Worm (Caenorhabditis elegans) whole organism, young adult: ENCODE measurements around the gene Y70C5A.2.

Experiments
- B0336.3 ChIP-seq: fragments of 200-800 bp; sonication (Bioruptor generic); IDR thresholded peaks from 2 replicates; pipeline ENCODE4 v1.3.6; 2022; ENCODE audit warnings: missing genetic modification characterization, missing compliant biosample characterization
- C06A6.2 ChIP-seq: fragments of 200-800 bp; sonication (Bioruptor generic); conservative IDR thresholded peaks from 2 replicates; pipeline ENCODE4 v1.3.6; 2022; ENCODE audit warnings: missing genetic modification characterization, missing compliant biosample characterization
- F22D6.2 ChIP-seq: sonication (generic microtip); optimal IDR thresholded peaks from 2 replicates; lab custom pipeline; 2016; ENCODE audit warnings: mild to moderate bottlenecking, missing genetic modification characterization, missing compliant biosample characterization
- F23B12.7 ChIP-seq: sonication (generic microtip); optimal IDR thresholded peaks from 2 replicates; lab custom pipeline; 2017; ENCODE audit warnings: missing genetic modification characterization, mild to moderate bottlenecking, missing compliant biosample characterization, antibody characterized with exemption, moderate library complexity; ENCODE audit not compliant: insufficient read depth
- F33H1.4 ChIP-seq: fragments of 200-800 bp; sonication (Bioruptor generic); IDR thresholded peaks from 2 replicates; pipeline ENCODE4 v1.3.6; 2022; ENCODE audit warnings: missing genetic modification reagents, missing genetic modification characterization, missing compliant biosample characterization
- F37B4.10 ChIP-seq: fragments of 200-800 bp; sonication (Bioruptor generic); IDR thresholded peaks from 2 replicates; pipeline ENCODE4 v1.3.6; 2022; ENCODE audit warnings: missing genetic modification characterization, missing compliant biosample characterization
- F52B5.7 ChIP-seq: sonication (generic microtip); optimal IDR thresholded peaks from 2 replicates; lab custom pipeline; 2016; ENCODE audit warnings: mild to moderate bottlenecking, missing genetic modification characterization, missing compliant biosample characterization
- Y53G8AR.9 ChIP-seq: fragments of 200-800 bp; sonication (Bioruptor generic); conservative IDR thresholded peaks from 2 replicates; pipeline ENCODE4 v1.3.6; 2022; ENCODE audit warnings: missing genetic modification reagents, missing genetic modification characterization, missing compliant biosample characterization
- Y56A3A.18 ChIP-seq: fragments of 200-800 bp; sonication (Bioruptor generic); IDR thresholded peaks from 2 replicates; pipeline ENCODE4 v1.3.6; 2022; ENCODE audit warnings: missing genetic modification reagents, missing genetic modification characterization, missing compliant biosample characterization
- Y67H2A.10 ChIP-seq: fragments of 200-800 bp; sonication (Bioruptor generic); conservative IDR thresholded peaks from 2 replicates; pipeline ENCODE4 v1.3.6; 2022; ENCODE audit warnings: missing genetic modification reagents, missing genetic modification characterization, missing compliant biosample characterization
- Y79H2A.3 ChIP-seq: fragments of 200-800 bp; sonication (Bioruptor generic); conservative IDR thresholded peaks from 2 replicates; pipeline ENCODE4 v1.3.6; 2022; ENCODE audit warnings: missing genetic modification reagents, missing genetic modification characterization, missing compliant biosample characterization
- Y95B8A.8 ChIP-seq: fragments of 200-800 bp; sonication (Bioruptor generic); IDR thresholded peaks from 2 replicates; pipeline ENCODE4 v1.3.6; 2022; ENCODE audit warnings: missing genetic modification reagents, missing genetic modification characterization, missing compliant biosample characterization
- ZK185.1 ChIP-seq: sonication (generic microtip); optimal IDR thresholded peaks from 2 replicates; lab custom pipeline; 2016; ENCODE audit warnings: mild to moderate bottlenecking, missing genetic modification characterization, missing compliant biosample characterization; ENCODE audit not compliant: poor library complexity, severe bottlenecking
- aptf-3 ChIP-seq: fragments of 200-800 bp; sonication (Bioruptor generic); IDR thresholded peaks from 2 replicates; pipeline ENCODE4 v1.3.6; 2022; ENCODE audit warnings: missing genetic modification characterization, missing compliant biosample characterization
- atf-7 ChIP-seq: sonication (generic microtip); optimal IDR thresholded peaks from 2 replicates; lab custom pipeline; 2017; ENCODE audit warnings: mild to moderate bottlenecking, missing genetic modification characterization, missing compliant biosample characterization
- attf-3 ChIP-seq: fragments of 200-800 bp; sonication (Bioruptor generic); conservative IDR thresholded peaks from 2 replicates; pipeline ENCODE4 v1.3.6; 2022; ENCODE audit warnings: missing genetic modification reagents, missing genetic modification characterization, missing compliant biosample characterization
- cebp-1 ChIP-seq, 2 experiments: fragments of 200-800 bp in 1 of 2; sonication (Bioruptor generic) in 1 of 2; sonication (generic microtip) in 1 of 2; IDR thresholded peaks in 1 of 2; optimal IDR thresholded peaks in 1 of 2; 2 replicates each; pipeline versions ENCODE4 v1.3.6 to Lab custom; 2017 to 2022; ENCODE audit warnings: missing compliant biosample characterization in 2 of 2, missing genetic modification characterization in 2 of 2, mild to moderate bottlenecking in 1 of 2, missing genetic modification reagents in 1 of 2, moderate library complexity in 1 of 2
- ceh-58 ChIP-seq: fragments of 200-800 bp; sonication (Bioruptor generic); IDR thresholded peaks from 2 replicates; pipeline ENCODE4 v1.3.6; 2022; ENCODE audit warnings: missing genetic modification characterization, missing compliant biosample characterization
- dpff-1 ChIP-seq: sonication (generic microtip); optimal IDR thresholded peaks from 2 replicates; lab custom pipeline; 2017; ENCODE audit warnings: mild to moderate bottlenecking, missing genetic modification characterization, missing compliant biosample characterization
- gei-17 ChIP-seq: fragments of 200-800 bp; sonication (Bioruptor generic); optimal IDR thresholded peaks from 2 replicates; lab custom pipeline; 2018; ENCODE audit warnings: mild to moderate bottlenecking, missing genetic modification characterization, missing compliant biosample characterization
- him-1 ChIP-seq: sonication (generic microtip); optimal IDR thresholded peaks from 2 replicates; lab custom pipeline; 2016; ENCODE audit warnings: missing genotype, missing genetic modification reagents, missing genetic modification characterization, missing compliant biosample characterization
- hlh-12 ChIP-seq: sonication (generic microtip); optimal IDR thresholded peaks from 2 replicates; lab custom pipeline; 2016; ENCODE audit warnings: missing genetic modification characterization, missing compliant biosample characterization
- hmg-1.2 ChIP-seq: fragments of 200-800 bp; sonication (Bioruptor generic); IDR thresholded peaks from 2 replicates; pipeline ENCODE4 v1.3.6; 2022; ENCODE audit warnings: missing genetic modification reagents, missing genetic modification characterization, missing compliant biosample characterization
- hmg-20 ChIP-seq: fragments of 200-800 bp; sonication (Bioruptor generic); IDR thresholded peaks from 2 replicates; pipeline ENCODE4 v1.3.6; 2022; ENCODE audit warnings: missing genetic modification reagents, missing genetic modification characterization, missing compliant biosample characterization
- hsf-1 ChIP-seq: fragments of 200-800 bp; sonication (Bioruptor generic); IDR thresholded peaks from 2 replicates; pipeline ENCODE4 v1.3.6; 2022; ENCODE audit warnings: missing genetic modification reagents, missing genetic modification characterization, missing compliant biosample characterization
- lag-1 ChIP-seq: fragments of 200-800 bp; sonication (Bioruptor generic); IDR thresholded peaks from 2 replicates; pipeline ENCODE4 v1.3.6; 2022; ENCODE audit warnings: missing genetic modification reagents, missing genetic modification characterization, missing compliant biosample characterization
- lin-35 ChIP-seq, 3 experiments: fragments of 150-350 bp in 2 of 3; sonication (generic microtip) in 1 of 3; optimal IDR thresholded peaks; 2 replicates each; lab custom pipeline; 2014 to 2018; ENCODE audit warnings: missing biosample characterization in 3 of 3, missing genetic modification characterization in 3 of 3, missing genetic modification reagents in 3 of 3
- madf-6 ChIP-seq: fragments of 200-800 bp; sonication (Bioruptor generic); IDR thresholded peaks from 2 replicates; pipeline ENCODE4 v1.3.6; 2022; ENCODE audit warnings: missing genetic modification reagents, missing genetic modification characterization, missing compliant biosample characterization
- mxl-1 ChIP-seq: sonication (generic microtip); optimal IDR thresholded peaks from 2 replicates; lab custom pipeline; 2016; ENCODE audit warnings: missing genetic modification characterization, missing compliant biosample characterization
- nhr-120 ChIP-seq: fragments of 200-800 bp; sonication (Bioruptor generic); IDR thresholded peaks from 2 replicates; pipeline ENCODE4 v1.3.6; 2022; ENCODE audit warnings: missing genetic modification characterization, missing compliant biosample characterization
- nhr-80 ChIP-seq: sonication (generic microtip); optimal IDR thresholded peaks from 2 replicates; lab custom pipeline; 2016; ENCODE audit warnings: missing genetic modification characterization, missing compliant biosample characterization
- pbrm-1 ChIP-seq: fragments of 200-800 bp; sonication (Bioruptor generic); IDR thresholded peaks from 2 replicates; pipeline ENCODE4 v1.3.6; 2022; ENCODE audit warnings: missing genetic modification reagents, missing genetic modification characterization, missing compliant biosample characterization
- pha-4 ChIP-seq: fragments of 150-350 bp; sonication (generic microtip); optimal IDR thresholded peaks from 2 replicates; lab custom pipeline; 2014; ENCODE audit warnings: missing biosample characterization, missing genetic modification reagents, missing genetic modification characterization
- snpc-3.4 ChIP-seq: sonication (generic microtip); optimal IDR thresholded peaks from 2 replicates; lab custom pipeline; 2017; ENCODE audit warnings: missing genetic modification characterization, mild to moderate bottlenecking, missing compliant biosample characterization, antibody characterized with exemption, moderate library complexity, missing genotype, missing genetic modification reagents
- snpc-4 ChIP-seq, 5 experiments: fragments of 150-350 bp in 1 of 5; sonication (generic microtip) in 4 of 5; optimal IDR thresholded peaks; 2 replicates each; lab custom pipeline; 2014 to 2018; ENCODE audit warnings: missing genetic modification characterization in 5 of 5, missing biosample characterization in 3 of 5, antibody characterized with exemption in 2 of 5, mild to moderate bottlenecking in 2 of 5, missing compliant biosample characterization in 2 of 5, missing genotype in 2 of 5, moderate library complexity in 2 of 5, missing genetic modification reagents in 1 of 5
- somi-1 ChIP-seq: fragments of 200-800 bp; sonication (Bioruptor generic); optimal IDR thresholded peaks from 2 replicates; lab custom pipeline; 2018; ENCODE audit warnings: mild to moderate bottlenecking, missing genetic modification characterization, missing compliant biosample characterization
- tlf-1 ChIP-seq: fragments of 200-800 bp; sonication (Bioruptor generic); optimal IDR thresholded peaks from 2 replicates; lab custom pipeline; 2018; ENCODE audit warnings: mild to moderate bottlenecking, missing genetic modification characterization, missing compliant biosample characterization
- unc-62 ChIP-seq: fragments of 150-350 bp; optimal IDR thresholded peaks from 2 replicates; lab custom pipeline; 2014; ENCODE audit warnings: missing biosample characterization, missing genetic modification reagents, missing genetic modification characterization
- zim-3 ChIP-seq: sonication (generic microtip); optimal IDR thresholded peaks from 2 replicates; lab custom pipeline; 2017; ENCODE audit warnings: mild to moderate bottlenecking, missing genetic modification characterization, moderate library complexity, missing compliant biosample characterization
- ztf-3 ChIP-seq: fragments of 200-800 bp; sonication (Bioruptor generic); optimal IDR thresholded peaks from 2 replicates; lab custom pipeline; 2018; ENCODE audit warnings: mild to moderate bottlenecking, missing genetic modification characterization, missing compliant biosample characterization
- ztf-6 ChIP-seq: fragments of 200-800 bp; sonication (Bioruptor generic); IDR thresholded peaks from 2 replicates; pipeline ENCODE4 v1.3.6; 2022; ENCODE audit warnings: missing genetic modification reagents, missing genetic modification characterization, missing compliant biosample characterization

The Y70C5A.2 gene

ce11 chrV:16592947-16593791, 29.8 kb downstream of the Y70C5A.2 start:
- no peak for TF ChIP-seq tlf-1 (GFP tag; lab: Kevin White, UChicago)
- TF ChIP-seq ZK185.1, result peak; percentile 34
- TF ChIP-seq him-1 (tag; lab: Kevin White, UChicago), result no peak
- peak; percentile 5 for TF ChIP-seq dpff-1 (tag; lab: Kevin White, UChicago)
- peak; percentile 8; the same call in 1 of the 2 replicates for TF ChIP-seq hsf-1 (GFP tag; lab: Robert Waterston, UW)
- no peak for TF ChIP-seq F33H1.4 (GFP tag; lab: Robert Waterston, UW)
- 0 out of 2 replicates have a peak, but pooled peaks have one; percentile 8 for TF ChIP-seq hmg-1.2 (GFP tag; lab: Robert Waterston, UW)
- no peak for TF ChIP-seq F22D6.2 (tag; lab: Kevin White, UChicago)
- peak; percentile 6 for TF ChIP-seq zim-3 (tag; lab: Kevin White, UChicago)
- TF ChIP-seq C06A6.2 (GFP tag; lab: Robert Waterston, UW), result no peak
- peak; percentile 20; the same call in 1 of the 2 replicates for TF ChIP-seq madf-6 (GFP tag; lab: Robert Waterston, UW)
- no peak for TF ChIP-seq atf-7 (tag; lab: Kevin White, UChicago)
- peak; percentile 40 for TF ChIP-seq Y56A3A.18 (GFP tag; lab: Robert Waterston, UW)
- peak; percentile 71 for TF ChIP-seq unc-62 (GFP tag; lab: Kevin White, UChicago)
- TF ChIP-seq ztf-3 (GFP tag; lab: Kevin White, UChicago), result peak; percentile 14
- peak; percentile 1; the same call in 1 of the 2 replicates for TF ChIP-seq ceh-58 (GFP tag; lab: Robert Waterston, UW)
- 0 out of 2 replicates have a peak, but pooled peaks have one; percentile 1 for TF ChIP-seq B0336.3
- no peak for TF ChIP-seq ztf-6 (GFP tag; lab: Robert Waterston, UW)
- TF ChIP-seq hlh-12, result peak; percentile 13
- TF ChIP-seq lag-1 (GFP tag; lab: Robert Waterston, UW), result no peak
- TF ChIP-seq gei-17 (GFP tag; lab: Kevin White, UChicago), result peak; percentile 10
- TF ChIP-seq Y53G8AR.9 (GFP tag; lab: Robert Waterston, UW), result 0 out of 2 replicates have a peak, but pooled peaks have one; percentile 58
- peak; percentile 40 for TF ChIP-seq F52B5.7 (tag; lab: Kevin White, UChicago)
- TF ChIP-seq snpc-3.4 (tag; lab: Kevin White, UChicago), result no peak
- 0 out of 2 replicates have a peak, but pooled peaks have one; percentile 12 for TF ChIP-seq hmg-20 (GFP tag; lab: Robert Waterston, UW)
- TF ChIP-seq pbrm-1 (GFP tag; lab: Robert Waterston, UW), result 0 out of 2 replicates have a peak, but pooled peaks have one; percentile 8
- no peak for TF ChIP-seq cebp-1 (GFP tag; IDR thresholded peaks at IDR 0.05; lab: Robert Waterston, UW)
- peak; percentile 13 for TF ChIP-seq cebp-1 (tag; optimal IDR thresholded peaks at IDR 0.05; lab: Kevin White, UChicago)
- peak; percentile 53 for TF ChIP-seq pha-4 (tag; lab: Kevin White, UChicago)
- TF ChIP-seq nhr-80 (tag; lab: Kevin White, UChicago), result peak; percentile 0

ce11 chrV:16591992-16592798, 30.8 kb downstream of the Y70C5A.2 start, which contains the start of gene srh-269:
srh-269 (minus strand) TSS chrV:16592042.
- TF ChIP-seq F37B4.10 (GFP tag; lab: Robert Waterston, UW) (0 out of 2 replicates have a peak, but pooled peaks have one; percentile 22), Y67H2A.10 (GFP tag; lab: Robert Waterston, UW) (peak; percentile 60; the same call in 1 of the 2 replicates), nhr-120 (GFP tag; lab: Robert Waterston, UW) (0 out of 2 replicates have a peak, but pooled peaks have one; percentile 76), lin-35 (GFP tag; optimal IDR thresholded peaks at IDR 0.05; lab: Kevin White, UChicago) (peak in 1 of 3 experiments; percentile 46), F23B12.7 (tag; lab: Kevin White, UChicago) (no peak), him-1 (tag; lab: Kevin White, UChicago) (peak; percentile 87), Y95B8A.8 (peak; percentile 79), atf-7 (tag; lab: Kevin White, UChicago) (peak; percentile 90), pbrm-1 (GFP tag; lab: Robert Waterston, UW) (peak; percentile 86), nhr-80 (tag; lab: Kevin White, UChicago) (peak; percentile 88), aptf-3 (GFP tag; lab: Robert Waterston, UW) (0 out of 2 replicates have a peak, but pooled peaks have one; percentile 74), Y79H2A.3 (no peak), attf-3 (no peak), F52B5.7 (tag; lab: Kevin White, UChicago) (peak; percentile 96), somi-1 (GFP tag; lab: Kevin White, UChicago) (peak; percentile 74), snpc-4 (GFP tag; optimal IDR thresholded peaks at IDR 0.05; lab: Kevin White, UChicago) (peak; percentile 51), snpc-4 (tag; optimal IDR thresholded peaks at IDR 0.05; lab: Kevin White, UChicago) (peak; percentile 30 to 86 (median 58)), mxl-1 (tag; lab: Kevin White, UChicago) (peak; percentile 56)
